Worm (Caenorhabditis elegans) whole organism, L4/young adult: Measurements from ENCODE around the gene C09F9.1.

Experiments
- W03F9.2 ChIP-seq: fragments of 150-350 bp; optimal IDR thresholded peaks from 2 replicates; lab custom pipeline; 2014; ENCODE audit warnings: missing biosample characterization, missing genetic modification characterization
- dao-5 ChIP-seq: sonication (generic microtip); optimal IDR thresholded peaks from 2 replicates; lab custom pipeline; 2016; ENCODE audit warnings: missing genotype, missing genetic modification characterization, moderate library complexity, missing compliant biosample characterization
- him-1 ChIP-seq: sonication (generic microtip); optimal IDR thresholded peaks from 2 replicates; lab custom pipeline; 2016; ENCODE audit warnings: missing genotype, missing genetic modification reagents, missing genetic modification characterization, missing compliant biosample characterization

The C09F9.1 gene

DNA sequence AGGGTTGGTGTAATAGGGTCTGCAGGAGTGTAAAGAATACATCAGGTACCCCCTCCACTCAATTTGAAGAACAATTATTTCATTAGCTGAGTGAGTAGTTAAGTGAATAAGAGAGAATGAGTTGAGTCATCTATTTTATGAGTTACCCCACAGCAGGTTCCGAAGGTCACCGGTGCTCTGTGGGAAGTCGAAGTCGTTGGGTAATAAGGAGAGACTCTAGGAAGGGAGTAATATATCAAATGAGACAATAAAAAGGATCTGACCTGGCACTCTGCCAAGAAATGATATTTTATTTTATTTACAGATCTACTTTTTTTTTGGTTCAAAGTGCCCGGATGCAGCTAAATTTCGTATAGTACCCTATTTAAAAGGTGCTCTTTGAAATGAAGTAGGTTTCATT is at the start of gene C09F9.1:
TSS of gene C09F9.1 (plus strand) at position 301 of the 400 bp plus-strand sequence.
- TF ChIP-seq dao-5 (tag; lab: Kevin White, UChicago) (no peak), W03F9.2 (tag; lab: Kevin White, UChicago) (no peak), him-1 (tag; lab: Kevin White, UChicago) (no peak)

DNA sequence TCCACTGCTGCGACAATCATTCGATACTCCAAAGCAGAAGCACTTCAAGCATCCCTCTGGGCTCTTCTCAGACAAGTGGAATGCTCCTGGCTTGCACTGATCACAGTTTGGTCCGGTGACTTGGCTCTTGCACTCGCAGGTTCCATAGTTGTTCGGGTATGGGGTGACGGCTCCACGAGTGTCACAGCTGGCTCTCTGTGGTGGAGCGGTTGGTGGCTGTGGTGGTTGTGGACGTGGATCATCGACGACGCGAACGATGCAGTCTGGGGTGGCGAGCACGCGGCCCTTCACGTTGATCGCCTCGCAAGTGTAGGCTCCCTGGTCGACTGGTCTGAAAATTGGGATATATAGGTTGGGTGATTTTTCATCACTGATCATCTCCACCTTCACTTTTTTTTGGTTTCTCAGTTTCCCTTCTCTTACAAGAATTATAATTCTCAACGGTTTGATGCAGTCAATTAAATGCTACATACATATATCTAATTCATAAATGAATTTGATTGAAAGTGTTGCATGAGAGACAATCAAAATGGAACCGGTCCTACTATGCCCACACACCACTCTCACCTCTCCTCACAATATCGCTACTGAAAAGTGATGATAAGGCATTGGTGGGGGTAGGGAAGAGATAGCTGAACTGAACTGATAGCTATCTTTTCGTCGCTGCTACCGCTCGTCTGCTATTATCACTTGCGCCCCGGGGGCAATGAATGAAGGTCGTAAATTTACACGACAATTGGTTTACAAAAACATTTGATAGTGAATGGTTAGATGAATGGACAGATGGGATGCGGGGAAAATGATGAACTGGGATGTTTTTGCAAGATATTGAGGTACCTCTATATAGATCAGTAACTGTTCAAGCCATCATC is 33.3 kb upstream of the C09F9.1 start:
- TF ChIP-seq him-1 (tag; lab: Kevin White, UChicago) = no peak
- TF ChIP-seq W03F9.2 (tag; lab: Kevin White, UChicago) = no peak
- no peak for TF ChIP-seq dao-5 (tag; lab: Kevin White, UChicago)

DNA sequence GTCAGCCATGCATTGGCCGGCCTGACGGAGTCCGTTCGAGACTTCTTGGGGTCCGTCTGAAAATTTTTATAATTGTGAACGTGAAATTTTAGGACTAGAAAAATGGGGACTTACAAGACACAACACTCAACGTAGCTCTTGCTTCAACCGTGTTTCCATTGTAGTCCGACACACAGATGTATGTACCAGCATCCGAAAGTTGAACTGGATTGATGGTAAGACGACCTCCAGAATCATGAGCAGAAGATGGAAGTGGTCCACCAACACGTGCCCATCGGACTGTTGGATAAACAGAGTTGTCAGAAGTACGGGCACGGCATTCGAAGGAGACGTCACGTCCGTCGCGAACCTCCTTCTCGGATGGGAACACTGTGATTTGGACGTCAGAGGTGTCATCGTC is 31.9 kb upstream of the C09F9.1 start:
- TF ChIP-seq W03F9.2 (tag; lab: Kevin White, UChicago) = no peak
- no peak for TF ChIP-seq him-1 (tag; lab: Kevin White, UChicago)
- no peak for TF ChIP-seq dao-5 (tag; lab: Kevin White, UChicago)

DNA sequence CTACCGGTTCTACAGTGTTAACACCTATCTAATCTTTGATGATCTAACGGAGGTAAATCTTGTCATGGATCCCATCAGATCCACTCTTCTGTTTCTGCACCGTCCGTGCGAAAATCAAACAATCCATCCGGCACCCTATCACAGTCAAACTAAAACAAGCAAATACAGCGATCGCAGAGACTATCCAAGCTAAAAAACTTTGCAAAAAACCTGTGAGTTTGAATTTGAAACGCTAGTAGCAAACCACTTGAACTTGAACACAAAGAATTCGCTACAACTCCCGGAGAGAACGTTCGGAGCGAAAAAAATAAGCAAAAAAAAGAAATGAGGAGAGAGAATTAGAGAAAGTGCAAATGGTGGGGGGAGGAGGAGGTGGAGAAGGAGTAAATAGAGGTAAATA is 29.5 kb upstream of the C09F9.1 start:
- TF ChIP-seq him-1 (tag; lab: Kevin White, UChicago) = no peak
- TF ChIP-seq W03F9.2 (tag; lab: Kevin White, UChicago) = no peak
- no peak for TF ChIP-seq dao-5 (tag; lab: Kevin White, UChicago)

DNA sequence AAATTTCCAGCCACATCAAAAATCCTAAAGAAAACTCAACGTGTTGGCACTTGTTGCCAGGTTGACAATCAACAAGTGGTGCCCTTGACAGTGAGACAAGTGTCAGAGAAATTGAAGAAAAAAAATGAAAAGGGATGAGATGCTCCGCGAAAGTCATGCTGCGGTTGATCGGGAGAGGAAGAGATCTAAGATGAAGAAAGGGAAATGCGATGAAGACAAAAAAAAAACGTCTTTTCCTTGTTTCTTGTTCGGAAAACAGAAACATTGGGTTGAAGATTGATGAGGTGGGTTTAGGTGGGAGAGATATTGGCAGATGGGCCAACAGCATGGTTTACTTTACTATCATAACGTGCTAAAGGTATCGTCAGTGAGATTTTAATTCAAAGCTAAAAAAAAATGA is 28.0 kb upstream of the C09F9.1 start:
- no peak for TF ChIP-seq him-1 (tag; lab: Kevin White, UChicago)

DNA sequence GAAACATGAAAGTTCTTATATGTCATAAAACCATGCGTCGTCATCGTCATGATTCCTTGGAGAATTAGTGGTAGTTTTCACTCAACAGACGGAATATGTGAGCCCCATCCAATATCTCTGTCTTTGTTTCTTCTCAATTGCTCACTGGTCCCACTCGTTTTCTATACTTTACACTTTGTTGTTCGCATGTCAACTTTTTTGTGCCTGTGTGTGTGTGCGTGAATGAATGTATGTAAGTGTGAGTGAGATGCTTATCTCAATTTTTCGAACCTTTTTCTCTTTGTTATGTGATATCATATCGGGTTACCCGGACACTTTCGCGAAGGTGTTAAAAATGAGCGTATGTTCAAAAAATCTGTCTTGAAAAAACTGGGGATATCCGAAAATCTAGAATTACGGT is 26.1 kb upstream of the C09F9.1 start:
- no peak for TF ChIP-seq dao-5 (tag; lab: Kevin White, UChicago)
- TF ChIP-seq him-1 (tag; lab: Kevin White, UChicago) = no peak
- TF ChIP-seq W03F9.2 (tag; lab: Kevin White, UChicago) = no peak

DNA sequence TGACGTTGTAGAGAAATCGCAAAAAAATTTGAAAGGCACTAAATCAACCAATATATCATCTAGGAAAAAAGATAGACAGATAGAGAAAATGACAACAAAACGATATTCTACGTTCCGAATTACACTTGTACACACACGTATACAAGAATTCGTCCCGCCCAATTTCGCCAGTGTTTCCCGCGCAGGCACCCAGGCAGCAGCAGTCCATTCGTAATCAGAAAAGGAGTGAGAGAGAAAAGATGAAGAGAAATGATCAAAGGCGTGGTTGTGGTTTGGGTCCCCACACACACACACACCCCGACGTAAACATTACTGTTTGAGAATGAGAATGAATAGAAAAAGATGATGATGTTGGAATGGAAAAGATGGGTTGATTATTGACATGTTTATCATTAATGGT is 24.5 kb upstream of the C09F9.1 start:
- no peak for TF ChIP-seq dao-5 (tag; lab: Kevin White, UChicago)
- TF ChIP-seq W03F9.2 (tag; lab: Kevin White, UChicago) = no peak
- TF ChIP-seq him-1 (tag; lab: Kevin White, UChicago) = no peak

DNA sequence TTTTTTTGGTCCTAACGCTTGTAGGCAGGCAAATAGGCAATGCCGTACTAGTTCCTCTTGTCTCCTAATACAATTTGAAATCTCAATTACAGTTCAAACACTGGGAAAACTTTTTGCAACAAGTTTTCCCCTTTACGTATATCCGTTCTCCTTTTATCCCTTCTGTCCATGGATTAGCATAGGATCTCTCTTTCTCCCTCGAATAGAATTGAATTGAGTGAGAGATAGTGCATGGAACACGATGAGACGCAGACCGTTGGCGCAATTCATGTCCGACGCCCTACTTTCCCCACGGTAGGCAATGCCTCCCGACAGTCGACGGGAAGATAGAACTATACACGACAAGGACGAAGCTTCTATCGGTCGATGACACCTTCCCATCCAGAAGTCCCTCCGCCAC is 20.0 kb upstream of the C09F9.1 start, which contains the start of gene hhat-1:
TSS of gene hhat-1 (plus strand) at position 301 of the 400 bp plus-strand sequence.
- TF ChIP-seq dao-5 (tag; lab: Kevin White, UChicago) = no peak
- TF ChIP-seq him-1 (tag; lab: Kevin White, UChicago) = no peak
- no peak for TF ChIP-seq W03F9.2 (tag; lab: Kevin White, UChicago)

DNA sequence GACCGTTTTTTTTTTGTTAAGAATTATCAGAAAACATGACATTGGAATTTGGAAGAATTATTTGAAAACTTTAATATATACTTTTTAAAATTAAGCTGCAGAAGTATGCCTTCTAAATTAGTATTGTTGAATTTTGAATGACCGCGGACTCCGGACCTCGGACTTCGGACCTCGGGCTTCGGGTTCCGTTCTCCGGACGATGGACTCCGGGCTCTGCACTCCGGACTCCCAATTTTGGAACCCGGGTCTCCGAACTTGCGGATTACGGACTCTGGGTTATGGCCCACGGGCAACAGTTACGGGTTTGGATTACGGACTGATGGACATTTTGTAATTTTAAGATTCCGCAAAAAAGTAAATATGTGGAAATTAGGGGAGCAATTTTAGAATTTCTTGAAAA is 14.5 kb upstream of the C09F9.1 start:
- TF ChIP-seq W03F9.2 (tag; lab: Kevin White, UChicago) (no peak), dao-5 (tag; lab: Kevin White, UChicago) (no peak), him-1 (tag; lab: Kevin White, UChicago) (no peak)

DNA sequence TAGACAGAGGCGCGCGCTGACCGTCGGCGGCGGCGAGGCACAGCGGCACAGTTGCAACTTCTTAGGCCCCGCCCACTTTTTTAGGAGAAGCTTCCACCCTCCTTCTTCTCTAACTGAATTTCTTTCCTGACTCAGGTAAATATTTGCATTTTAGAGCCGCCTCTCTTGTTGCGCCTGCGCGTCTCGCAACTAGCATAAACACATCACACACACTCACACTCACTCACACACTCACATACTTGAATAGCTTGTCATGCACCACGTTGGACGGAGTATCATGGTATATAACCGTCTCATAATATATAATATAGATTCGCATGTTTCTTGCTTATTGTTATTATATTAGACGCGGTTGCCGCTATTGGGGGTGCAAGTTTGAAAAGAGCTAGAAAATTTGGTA is 13.8 kb upstream of the C09F9.1 start, which contains the start of gene unc-52:
TSS of gene unc-52 (minus strand) at position 80 of the 400 bp plus-strand sequence.
- no peak for TF ChIP-seq him-1 (tag; lab: Kevin White, UChicago)
- no peak for TF ChIP-seq W03F9.2 (tag; lab: Kevin White, UChicago)
- TF ChIP-seq dao-5 (tag; lab: Kevin White, UChicago) = no peak

DNA sequence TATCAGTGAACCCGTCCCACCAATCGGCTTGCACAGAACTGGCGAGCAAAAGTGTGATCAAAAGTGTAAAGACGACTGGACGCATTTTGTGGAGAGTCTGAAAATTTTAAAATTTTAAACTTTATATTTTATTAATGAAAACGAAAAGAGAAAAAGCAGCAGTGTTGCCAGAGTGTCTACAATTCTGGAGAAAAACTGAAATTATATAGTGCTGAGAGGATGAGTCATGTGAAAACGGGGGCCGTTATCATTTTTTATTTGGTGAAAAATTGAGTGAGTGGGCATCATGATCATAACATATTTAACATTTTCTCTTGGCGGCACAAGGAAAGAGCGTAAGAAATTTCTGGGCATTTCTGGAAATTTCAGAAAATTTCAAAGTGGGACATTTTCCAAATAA is 3.0 kb upstream of the C09F9.1 start, which contains the start of gene K02B7.3:
TSS of gene K02B7.3 (minus strand) at position 101 of the 400 bp plus-strand sequence.
- no peak for TF ChIP-seq W03F9.2 (tag; lab: Kevin White, UChicago)
- TF ChIP-seq dao-5 (tag; lab: Kevin White, UChicago) = no peak
- no peak for TF ChIP-seq him-1 (tag; lab: Kevin White, UChicago)

DNA sequence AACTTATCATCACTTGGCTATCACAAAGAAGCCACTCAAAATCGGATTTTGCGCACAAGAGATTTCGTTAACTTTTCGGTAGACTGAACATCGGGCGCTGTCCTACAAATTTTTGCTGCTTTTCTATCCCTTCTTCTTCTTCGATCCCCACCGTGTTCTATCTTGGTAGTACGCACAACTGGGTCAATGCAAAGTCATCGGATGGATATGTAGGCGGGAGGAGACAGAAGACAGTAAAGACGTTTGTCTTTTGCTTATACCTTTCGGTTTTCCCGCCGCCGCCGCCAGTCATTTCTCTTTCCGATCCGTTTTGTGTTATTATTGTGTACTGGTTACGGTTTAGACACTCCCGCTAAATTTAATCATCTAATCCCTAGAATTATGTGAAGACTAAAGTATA is 1.9 kb downstream of the C09F9.1 start:
- TF ChIP-seq W03F9.2 (tag; lab: Kevin White, UChicago) (no peak), dao-5 (tag; lab: Kevin White, UChicago) (no peak), him-1 (tag; lab: Kevin White, UChicago) (no peak)

DNA sequence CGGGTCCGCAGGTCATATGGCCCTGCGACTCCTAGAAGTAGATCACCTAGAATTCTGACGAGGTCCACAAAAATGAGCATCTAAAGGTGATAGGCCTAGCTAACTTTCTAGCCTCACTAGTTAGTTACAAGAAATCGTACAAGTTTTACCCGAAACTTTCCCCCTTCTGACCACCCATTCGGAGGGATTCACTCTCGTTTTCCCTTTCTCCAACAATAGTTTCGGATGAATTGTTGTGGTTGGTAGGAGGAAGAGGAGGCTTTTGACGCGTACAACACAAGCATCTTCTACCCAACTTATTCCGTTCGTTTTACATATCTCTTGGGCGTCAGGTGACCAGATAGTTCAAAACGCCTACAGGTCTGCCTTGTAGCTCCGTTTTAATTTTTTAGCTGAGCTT is 3.4 kb downstream of the C09F9.1 start:
- TF ChIP-seq W03F9.2 (tag; lab: Kevin White, UChicago) = no peak
- TF ChIP-seq dao-5 (tag; lab: Kevin White, UChicago) = no peak
- no peak for TF ChIP-seq him-1 (tag; lab: Kevin White, UChicago)
